Worm (Caenorhabditis elegans): ENCODE measurements around the gene F17H10.4.

F17H10.4 gene

ce11 chrX:13145988-13146873 lies 19.9 kb upstream of the F17H10.4 start:
- TF ChIP-seq mml-1 (tag; optimal IDR thresholded peaks at IDR 0.05) (no peak), tbx-2 (tag; optimal IDR thresholded peaks at IDR 0.05) (no peak), elt-1 (tag; optimal IDR thresholded peaks at IDR 0.05) (peak; percentile 18), nhr-43 (tag; optimal IDR thresholded peaks at IDR 0.05; ENCODE audit: poor library complexity, severe bottlenecking) (peak; percentile 7), nhr-25 (tag; optimal IDR thresholded peaks at IDR 0.05) (peak; percentile 67), nhr-11 (tag; optimal IDR thresholded peaks at IDR 0.05) (no peak), nhr-23 (tag; optimal IDR thresholded peaks at IDR 0.05) (peak; percentile 50), R02D3.7 (tag; optimal IDR thresholded peaks at IDR 0.05) (no peak), egl-27 (tag; optimal IDR thresholded peaks at IDR 0.05) (no peak)

- TF ChIP-seq nhr-12 (tag; optimal IDR thresholded peaks at IDR 0.05), result no peak
- TF ChIP-seq egl-5 (tag; optimal IDR thresholded peaks at IDR 0.05), result peak; percentile 82
- peak; percentile 71 for TF ChIP-seq pqm-1 (tag; optimal IDR thresholded peaks at IDR 0.05)
- TF ChIP-seq nhr-11 (tag; optimal IDR thresholded peaks at IDR 0.05), result peak; percentile 89
- TF ChIP-seq ceh-9 (tag; optimal IDR thresholded peaks at IDR 0.05), result no peak
- TF ChIP-seq sea-2 (GFP tag; optimal IDR thresholded peaks at IDR 0.05), result peak; percentile 72
- peak; percentile 99 for TF ChIP-seq hmg-11 (tag; optimal IDR thresholded peaks at IDR 0.05)
- no peak for TF ChIP-seq aly-2 (tag; optimal IDR thresholded peaks at IDR 0.05)
- peak; percentile 77 for TF ChIP-seq skn-1 (tag; optimal IDR thresholded peaks at IDR 0.05)
- TF ChIP-seq nhr-28 (tag; optimal IDR thresholded peaks at IDR 0.05), result no peak
- TF ChIP-seq ama-1 (optimal IDR thresholded peaks at IDR 0.05), result peak; percentile 99
- TF ChIP-seq ceh-82 (tag; optimal IDR thresholded peaks at IDR 0.05), result peak; percentile 66
- TF ChIP-seq mdl-1 (tag; optimal IDR thresholded peaks at IDR 0.05), result peak; percentile 97
- peak in 1 of 3 experiments; percentile 71 for TF ChIP-seq elt-3 (tag; optimal IDR thresholded peaks at IDR 0.05)
- TF ChIP-seq unc-62 (GFP tag; optimal IDR thresholded peaks at IDR 0.05), result peak; percentile 88
- TF ChIP-seq ztf-11 (tag; optimal IDR thresholded peaks at IDR 0.05), result peak; percentile 19
- TF ChIP-seq ceh-28 (tag; optimal IDR thresholded peaks at IDR 0.05), result peak; percentile 92
- TF ChIP-seq elt-1 (tag; optimal IDR thresholded peaks at IDR 0.05), result peak; percentile 66
- peak; percentile 82 for TF ChIP-seq egl-27 (tag; optimal IDR thresholded peaks at IDR 0.05)
- TF ChIP-seq nhr-76 (tag; optimal IDR thresholded peaks at IDR 0.05), result peak; percentile 53
- TF ChIP-seq fkh-10 (GFP tag; optimal IDR thresholded peaks at IDR 0.05), result peak; percentile 88
- TF ChIP-seq lin-15B (tag; optimal IDR thresholded peaks at IDR 0.05), result peak; percentile 65
- no peak for TF ChIP-seq ceh-16 (tag; optimal IDR thresholded peaks at IDR 0.05)
- peak; percentile 92 for TF ChIP-seq nhr-43 (tag; optimal IDR thresholded peaks at IDR 0.05; ENCODE audit: poor library complexity, severe bottlenecking)
- peak; percentile 96 for TF ChIP-seq pha-4 (tag; optimal IDR thresholded peaks at IDR 0.05)
- peak; percentile 95 for TF ChIP-seq nfya-1 (tag; optimal IDR thresholded peaks at IDR 0.05; ENCODE audit: insufficient read depth)
- peak; percentile 75 for TF ChIP-seq snpc-4 (tag; optimal IDR thresholded peaks at IDR 0.05)
- no peak for TF ChIP-seq daf-12 (tag; optimal IDR thresholded peaks at IDR 0.05)
- peak; percentile 71 for TF ChIP-seq zag-1 (tag; optimal IDR thresholded peaks at IDR 0.05)
- TF ChIP-seq fos-1 (tag; optimal IDR thresholded peaks at IDR 0.05), result peak; percentile 75
- peak; percentile 74 for TF ChIP-seq R02D3.7 (tag; optimal IDR thresholded peaks at IDR 0.05)
- peak; percentile 65 for TF ChIP-seq mml-1 (tag; optimal IDR thresholded peaks at IDR 0.05)
- no peak for TF ChIP-seq nhr-237 (tag; optimal IDR thresholded peaks at IDR 0.05)
- TF ChIP-seq ztf-4 (tag; optimal IDR thresholded peaks at IDR 0.05), result peak; percentile 68
- TF ChIP-seq fkh-2 (tag; optimal IDR thresholded peaks at IDR 0.05), result no peak
- TF ChIP-seq eor-1 (tag; optimal IDR thresholded peaks at IDR 0.05), result no peak
- TF ChIP-seq nhr-77 (tag; optimal IDR thresholded peaks at IDR 0.05), result no peak
- TF ChIP-seq elt-2 (tag; optimal IDR thresholded peaks at IDR 0.05), result peak; percentile 90
- peak; percentile 94 for TF ChIP-seq nhr-25 (tag; optimal IDR thresholded peaks at IDR 0.05)
- peak; percentile 93 for TF ChIP-seq tbx-2 (tag; optimal IDR thresholded peaks at IDR 0.05)
- TF ChIP-seq ZK546.5 (tag; optimal IDR thresholded peaks at IDR 0.05), result no peak
- TF ChIP-seq lsy-12 (tag; optimal IDR thresholded peaks at IDR 0.05), result peak; percentile 90
- TF ChIP-seq nhr-67 (tag; optimal IDR thresholded peaks at IDR 0.05), result no peak
- TF ChIP-seq jun-1 (tag; optimal IDR thresholded peaks at IDR 0.05), result peak; percentile 96
- peak; percentile 93 for TF ChIP-seq nhr-23 (tag; optimal IDR thresholded peaks at IDR 0.05)
- TF ChIP-seq unc-39 (tag; optimal IDR thresholded peaks at IDR 0.05), result no peak
- peak; percentile 93 for TF ChIP-seq lin-39 (tag; optimal IDR thresholded peaks at IDR 0.05)
These were observed 18.8 kb upstream of the F17H10.4 start for ce11 chrX:13144975-13145618.
